Worm (Caenorhabditis elegans) whole organism, late embryonic: ENCODE results near the gene nap-1.

Experiments used
- C08G9.2 ChIP-seq: sonication (generic microtip); optimal IDR thresholded peaks from 2 replicates; lab custom pipeline; 2016; ENCODE audit warnings: mild to moderate bottlenecking, missing genetic modification characterization, moderate library complexity, missing compliant biosample characterization
- C38D4.7 ChIP-seq: fragments of 200-800 bp; sonication (Bioruptor generic); optimal IDR thresholded peaks from 2 replicates; lab custom pipeline; 2018; ENCODE audit warnings: mild to moderate bottlenecking, missing genetic modification characterization, moderate library complexity, missing compliant biosample characterization
- K09A11.1 ChIP-seq: sonication (generic microtip); optimal IDR thresholded peaks from 2 replicates; lab custom pipeline; 2017; ENCODE audit warnings: antibody characterized with exemption, mild to moderate bottlenecking, missing genetic modification characterization, missing compliant biosample characterization; ENCODE audit not compliant: insufficient read depth
- T23F11.4 ChIP-seq: fragments of 200-800 bp; sonication (Bioruptor generic); optimal IDR thresholded peaks from 2 replicates; lab custom pipeline; 2018; ENCODE audit warnings: mild to moderate bottlenecking, missing genetic modification characterization, missing compliant biosample characterization
- ahr-1 ChIP-seq: sonication (generic microtip); optimal IDR thresholded peaks from 2 replicates; lab custom pipeline; 2016; ENCODE audit warnings: missing genetic modification characterization, missing compliant biosample characterization
- ama-1 ChIP-seq: fragments of 150-350 bp; optimal IDR thresholded peaks from 2 replicates; lab custom pipeline; 2014
- ceh-2 ChIP-seq: sonication (generic microtip); optimal IDR thresholded peaks from 2 replicates; lab custom pipeline; 2016; ENCODE audit warnings: missing genotype, missing genetic modification characterization, missing compliant biosample characterization
- ceh-24 ChIP-seq: sonication (generic microtip); optimal IDR thresholded peaks from 2 replicates; lab custom pipeline; 2016; ENCODE audit warnings: mild to moderate bottlenecking, missing genetic modification characterization, missing compliant biosample characterization
- che-1 ChIP-seq: sonication (generic microtip); optimal IDR thresholded peaks from 2 replicates; lab custom pipeline; 2016; ENCODE audit warnings: mild to moderate bottlenecking, missing genetic modification characterization, missing compliant biosample characterization
- dmd-4 ChIP-seq: sonication (generic microtip); optimal IDR thresholded peaks from 2 replicates; lab custom pipeline; 2016; ENCODE audit warnings: borderline replicate concordance, missing genetic modification characterization, missing compliant biosample characterization
- dve-1 ChIP-seq: sonication (generic microtip); optimal IDR thresholded peaks from 2 replicates; lab custom pipeline; 2017; ENCODE audit warnings: antibody characterized with exemption, mild to moderate bottlenecking, missing genetic modification characterization, missing compliant biosample characterization
- elt-2 ChIP-seq: sonication (generic microtip); optimal IDR thresholded peaks from 2 replicates; lab custom pipeline; 2016; ENCODE audit warnings: missing genetic modification reagents, missing genetic modification characterization, missing compliant biosample characterization
- ets-4 ChIP-seq: sonication (generic microtip); optimal IDR thresholded peaks from 2 replicates; lab custom pipeline; 2016; ENCODE audit warnings: missing genetic modification characterization, missing compliant biosample characterization
- fax-1 ChIP-seq: sonication (generic microtip); optimal IDR thresholded peaks from 2 replicates; lab custom pipeline; 2016; ENCODE audit warnings: missing genotype, missing genetic modification characterization, missing compliant biosample characterization
- fkh-10 ChIP-seq: fragments of 150-350 bp; optimal IDR thresholded peaks from 2 replicates; lab custom pipeline; 2014; ENCODE audit warnings: missing biosample characterization, missing genetic modification reagents, missing genetic modification characterization
- gmeb-2 ChIP-seq: sonication (generic microtip); optimal IDR thresholded peaks from 2 replicates; lab custom pipeline; 2016; ENCODE audit warnings: missing genetic modification characterization, inconsistent platforms, missing compliant biosample characterization
- hlh-8 ChIP-seq: sonication (generic microtip); optimal IDR thresholded peaks from 2 replicates; lab custom pipeline; 2016; ENCODE audit warnings: missing genotype, missing genetic modification characterization, missing compliant biosample characterization
- npax-4 ChIP-seq: sonication (generic microtip); optimal IDR thresholded peaks from 2 replicates; lab custom pipeline; 2016; ENCODE audit warnings: missing genetic modification characterization, missing compliant biosample characterization
- pag-3 ChIP-seq: sonication (generic microtip); optimal IDR thresholded peaks from 2 replicates; lab custom pipeline; 2016; ENCODE audit warnings: missing compliant biosample characterization, missing genetic modification characterization, borderline replicate concordance
- pax-1 ChIP-seq: fragments of 150-350 bp; optimal IDR thresholded peaks from 2 replicates; lab custom pipeline; 2014; ENCODE audit warnings: missing biosample characterization, missing genetic modification characterization
- pha-2 ChIP-seq: sonication (generic microtip); optimal IDR thresholded peaks from 2 replicates; lab custom pipeline; 2017; ENCODE audit warnings: mild to moderate bottlenecking, missing genetic modification characterization, missing compliant biosample characterization
- pqm-1 ChIP-seq: sonication (generic microtip); optimal IDR thresholded peaks from 2 replicates; lab custom pipeline; 2016; ENCODE audit warnings: missing genetic modification characterization, missing compliant biosample characterization
- sox-2 ChIP-seq: fragments of 200-800 bp; sonication (Bioruptor generic); IDR thresholded peaks from 2 replicates; pipeline ENCODE4 v1.3.6; 2022; ENCODE audit warnings: missing genetic modification reagents, missing genetic modification characterization, missing compliant biosample characterization
- sox-4 ChIP-seq: sonication (generic microtip); optimal IDR thresholded peaks from 2 replicates; lab custom pipeline; 2017; ENCODE audit warnings: mild to moderate bottlenecking, missing genetic modification characterization, inconsistent platforms, missing compliant biosample characterization
- tbx-2 ChIP-seq: sonication (generic microtip); optimal IDR thresholded peaks from 2 replicates; lab custom pipeline; 2016; ENCODE audit warnings: missing genetic modification characterization, missing compliant biosample characterization
- unc-3 ChIP-seq, 2 experiments: fragments of 200-800 bp in 1 of 2; sonication (Bioruptor generic) in 1 of 2; sonication (generic microtip) in 1 of 2; conservative IDR thresholded peaks in 1 of 2; optimal IDR thresholded peaks in 1 of 2; 2 replicates each; pipeline versions ENCODE4 v1.3.6 to Lab custom; 2016 to 2022; ENCODE audit warnings: missing compliant biosample characterization in 2 of 2, missing genetic modification characterization in 2 of 2, missing genetic modification reagents in 1 of 2
- unc-55 ChIP-seq: sonication (generic microtip); optimal IDR thresholded peaks from 2 replicates; lab custom pipeline; 2017; ENCODE audit warnings: missing biosample characterization, missing genetic modification reagents, missing genetic modification characterization
- ztf-16 ChIP-seq: sonication (generic microtip); optimal IDR thresholded peaks from 2 replicates; lab custom pipeline; 2017; ENCODE audit warnings: missing genetic modification characterization, missing compliant biosample characterization

Gene nap-1

ce11 chrIV:8333988-8334863 is 44.9 kb downstream of the nap-1 start, which contains the start of gene his-32 (continued):
- TF ChIP-seq pag-3 (tag; lab: Kevin White, UChicago) (no peak), pqm-1 (tag; lab: Kevin White, UChicago) (no peak), C08G9.2 (peak; percentile 24), dve-1 (tag; lab: Kevin White, UChicago) (peak; percentile 34), C38D4.7 (GFP tag; lab: Kevin White, UChicago) (no peak), hlh-8 (no peak), fkh-10 (no peak), ahr-1 (tag; lab: Kevin White, UChicago) (no peak), ceh-24 (no peak), gmeb-2 (tag; lab: Kevin White, UChicago) (peak; percentile 3), elt-2 (tag; lab: Kevin White, UChicago) (peak; percentile 43), ets-4 (no peak), K09A11.1 (tag; lab: Kevin White, UChicago) (no peak), ztf-16 (tag; lab: Kevin White, UChicago) (peak; percentile 66), sox-2 (peak; percentile 83)

DNA sequence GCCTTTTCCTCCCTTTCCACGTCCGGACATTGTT is 45.3 kb downstream of the nap-1 start, which contains the start of gene his-31:
his-31 (minus strand) TSS at position 30 of the 34 bp plus-strand sequence.
- no peak for TF ChIP-seq unc-3 (GFP tag; conservative IDR thresholded peaks at IDR 0.05; lab: Robert Waterston, UW)
- TF ChIP-seq unc-3 (tag; optimal IDR thresholded peaks at IDR 0.05; lab: Kevin White, UChicago) = no peak
- no peak for TF ChIP-seq pax-1 (tag; lab: Kevin White, UChicago)

DNA sequence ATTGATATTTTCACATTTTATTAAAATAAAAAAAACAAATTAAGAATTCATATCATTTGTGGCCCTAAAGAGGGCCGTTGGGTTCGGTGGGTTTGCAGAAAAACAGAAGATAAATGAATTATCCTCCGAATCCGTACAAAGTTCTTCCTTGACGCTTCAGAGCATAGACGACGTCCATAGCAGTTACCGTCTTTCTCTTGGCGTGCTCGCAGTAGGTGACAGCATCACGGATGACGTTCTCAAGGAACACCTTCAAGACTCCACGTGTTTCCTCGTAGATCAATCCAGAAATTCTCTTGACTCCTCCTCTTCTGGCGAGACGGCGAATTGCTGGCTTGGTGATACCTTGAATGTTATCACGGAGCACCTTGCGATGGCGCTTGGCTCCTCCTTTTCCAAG is 45.6 kb downstream of the nap-1 start:
- no peak for TF ChIP-seq che-1
- no peak for TF ChIP-seq sox-4 (tag; lab: Kevin White, UChicago)
- TF ChIP-seq ama-1 (lab: Kevin White, UChicago) = peak; percentile 35
- TF ChIP-seq C38D4.7 (GFP tag; lab: Kevin White, UChicago) = no peak

- no peak for TF ChIP-seq che-1
- no peak for TF ChIP-seq ets-4
- no peak for TF ChIP-seq fax-1 (tag; lab: Kevin White, UChicago)
- TF ChIP-seq tbx-2 = no peak
Measured at ce11 chrIV:8333034-8333433, 46.1 kb downstream of the nap-1 start.

ce11 chrIV:8332526-8332925 is 46.6 kb downstream of the nap-1 start, which contains the start of gene lys-10:
Gene lys-10, plus strand, starts transcription at chrIV:8332826.
- TF ChIP-seq dmd-4 (tag; lab: Kevin White, UChicago) = no peak
- TF ChIP-seq, all 69 proteins: peak for 0

DNA sequence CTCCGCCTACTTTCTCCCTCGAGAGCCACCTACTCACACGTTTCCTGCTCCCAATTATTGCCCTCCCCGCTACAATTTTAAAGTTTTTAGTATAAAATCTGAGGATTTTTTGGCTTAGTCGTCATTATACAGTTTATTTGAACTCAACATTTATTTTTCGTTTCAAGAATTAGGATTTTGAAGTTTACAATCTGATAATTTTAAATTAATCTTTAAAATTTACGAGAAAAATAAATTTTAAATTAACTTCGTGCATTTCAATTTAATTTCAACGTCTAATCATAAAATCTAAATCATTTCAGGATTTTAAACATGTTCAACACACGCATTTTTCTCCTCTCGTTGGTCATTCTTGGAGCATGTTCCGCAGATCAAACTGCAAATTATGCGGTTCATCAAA is 50.2 kb downstream of the nap-1 start, which contains the start of gene F35H10.2:
F35H10.2 (plus strand) TSS at position 301 of the 400 bp plus-strand sequence.
- no peak for TF ChIP-seq pax-1 (tag; lab: Kevin White, UChicago)
- TF ChIP-seq ets-4 = no peak
- TF ChIP-seq ceh-2 (tag; lab: Kevin White, UChicago) = no peak
- TF ChIP-seq npax-4 (tag; lab: Kevin White, UChicago) = no peak
- no peak for TF ChIP-seq unc-55 (GFP tag; lab: Kevin White, UChicago)
- no peak for TF ChIP-seq T23F11.4 (GFP tag; lab: Kevin White, UChicago)
- TF ChIP-seq pha-2 = no peak
- TF ChIP-seq, all 69 proteins: peak for 0
